Fruit fly (Drosophila melanogaster): ENCODE data around the gene Sfp24Bd.

Gene Sfp24Bd

dm6 chr2L:3629466-3629865 lies 39.5 kb downstream of the Sfp24Bd start (continued):
- TF ChIP-seq CG4730 (GFP tag; IDR thresholded peaks at IDR 0.05) (0 out of 2 replicates have a peak, but pooled peaks have one; percentile 44), nom (GFP tag; optimal IDR thresholded peaks at IDR 0.05) (peak; percentile 63), prd (optimal IDR thresholded peaks at IDR 0.05) (no peak), prd (GFP tag; IDR thresholded peaks at IDR 0.05) (peak; percentile 73; the same call in 2 of the 3 replicates), Sox102F (GFP tag; optimal IDR thresholded peaks at IDR 0.05) (peak; percentile 8), CG4328 (GFP tag; optimal IDR thresholded peaks at IDR 0.05) (no peak), CG7357 (GFP tag; IDR thresholded peaks at IDR 0.05) (peak; percentile 60; the same call in 1 of the 3 replicates), yki (optimal IDR thresholded peaks at IDR 0.05) (no peak), bcd (GFP tag; optimal IDR thresholded peaks at IDR 0.05) (peak; percentile 14), C15 (GFP tag; IDR thresholded peaks at IDR 0.05) (no peak), CG11085 (GFP tag; IDR thresholded peaks at IDR 0.05) (peak; percentile 11; the same call in 1 of the 2 replicates), dysf (GFP tag; IDR thresholded peaks at IDR 0.05) (peak; percentile 72; the same call in 2 of the 3 replicates), Gug (GFP tag; IDR thresholded peaks at IDR 0.05) (peak; percentile 20; the same call in 1 of the 4 replicates), CG16779 (GFP tag; IDR thresholded peaks at IDR 0.05) (no peak), CG2116 (GFP tag; optimal IDR thresholded peaks at IDR 0.05) (no peak), stwl (tag; optimal IDR thresholded peaks at IDR 0.05) (no peak), danr (GFP tag; IDR thresholded peaks at IDR 0.05) (peak; percentile 32; the same call in 1 of the 2 replicates), da (GFP tag; optimal IDR thresholded peaks at IDR 0.05) (no peak), Ets65A (GFP tag) (no peak), Blimp-1 (GFP tag; optimal IDR thresholded peaks at IDR 0.05) (peak; percentile 18), CG10979 (tag; optimal IDR thresholded peaks at IDR 0.05) (no peak), Chrac-16 (GFP tag; optimal IDR thresholded peaks at IDR 0.05) (no peak), CG12219 (GFP tag; optimal IDR thresholded peaks at IDR 0.05) (no peak), crp (GFP tag; optimal IDR thresholded peaks at IDR 0.05) (no peak), Taf1 (GFP tag; IDR thresholded peaks at IDR 0.05) (peak; percentile 46; the same call in 1 of the 2 replicates), al (GFP tag; IDR thresholded peaks at IDR 0.05) (peak; percentile 65), Hey (tag; optimal IDR thresholded peaks at IDR 0.05) (no peak), CG43689 (GFP tag; IDR thresholded peaks at IDR 0.05) (no peak), sima (GFP tag; optimal IDR thresholded peaks at IDR 0.05) (no peak), lilli (GFP tag; optimal IDR thresholded peaks at IDR 0.05) (peak; percentile 59), CG6813 (GFP tag; optimal IDR thresholded peaks at IDR 0.05) (no peak), CG6765 (GFP tag; optimal IDR thresholded peaks at IDR 0.05) (no peak), scrt (GFP tag; optimal IDR thresholded peaks at IDR 0.05) (peak; percentile 25), Stat92E (GFP tag; optimal IDR thresholded peaks at IDR 0.05) (no peak), caup (GFP tag; optimal IDR thresholded peaks at IDR 0.05; ENCODE audit: severe bottlenecking) (peak; percentile 12), Fer3 (tag; optimal IDR thresholded peaks at IDR 0.05) (peak; percentile 43), CG10431 (GFP tag; optimal IDR thresholded peaks at IDR 0.05) (no peak), crol (GFP tag; IDR thresholded peaks at IDR 0.05) (no peak), lbe (GFP tag; optimal IDR thresholded peaks at IDR 0.05) (peak; percentile 45), crc (GFP tag; optimal IDR thresholded peaks at IDR 0.05) (no peak), az2 (GFP tag; optimal IDR thresholded peaks at IDR 0.05) (peak; percentile 13), CG3847 (GFP tag; IDR thresholded peaks at IDR 0.05) (peak; percentile 42; the same call in 1 of the 2 replicates), fd102C (GFP tag; optimal IDR thresholded peaks at IDR 0.05) (no peak), CG3281 (GFP tag; optimal IDR thresholded peaks at IDR 0.05) (peak; percentile 41), stc (GFP tag; IDR thresholded peaks at IDR 0.05) (0 out of 2 replicates have a peak, but pooled peaks have one; percentile 6), Hand (GFP tag; optimal IDR thresholded peaks at IDR 0.05) (no peak), MTF-1 (GFP tag; optimal IDR thresholded peaks at IDR 0.05; ENCODE audit: borderline replicate concordance) (no peak), psq (GFP tag; optimal IDR thresholded peaks at IDR 0.05) (no peak), HLH3B (GFP tag; IDR thresholded peaks at IDR 0.05) (no peak), CG16863 (GFP tag; optimal IDR thresholded peaks at IDR 0.05) (no peak), Spps (tag; optimal IDR thresholded peaks at IDR 0.05) (no peak)
